Worm (Caenorhabditis elegans): ENCODE data around the gene B0496.11.

ce11 chrIV:7477197-7477596, 43.4 kb upstream of the B0496.11 start, which contains the start of gene pycr-4:
- TF ChIP-seq snu-23 (GFP tag; optimal IDR thresholded peaks at IDR 0.05): no peak
- no peak for TF ChIP-seq fkh-4 (tag; optimal IDR thresholded peaks at IDR 0.05; ENCODE audit: borderline replicate concordance)
- TF ChIP-seq aly-2 (tag; optimal IDR thresholded peaks at IDR 0.05): no peak
- TF ChIP-seq elt-2 (tag; optimal IDR thresholded peaks at IDR 0.05): no peak
- TF ChIP-seq hpl-2 (GFP tag; optimal IDR thresholded peaks at IDR 0.05): no peak
- no peak for TF ChIP-seq nhr-28 (tag; optimal IDR thresholded peaks at IDR 0.05)
- TF ChIP-seq tlp-1 (tag; optimal IDR thresholded peaks at IDR 0.05): no peak
- no peak for TF ChIP-seq alr-1 (tag; optimal IDR thresholded peaks at IDR 0.05; ENCODE audit: borderline replicate concordance)
- TF ChIP-seq nhr-84 (tag; optimal IDR thresholded peaks at IDR 0.05): no peak
- no peak for TF ChIP-seq nhr-90 (tag; optimal IDR thresholded peaks at IDR 0.05; ENCODE audit: poor library complexity)
